Worm (Caenorhabditis elegans) whole organism, L4 larva: ENCODE measurements around the gene srx-68.

Experiments used
- cey-2 ChIP-seq: sonication (generic microtip); optimal IDR thresholded peaks from 3 replicates; lab custom pipeline; 2017; ENCODE audit warnings: missing genetic modification characterization, mild to moderate bottlenecking, missing compliant biosample characterization, antibody characterized with exemption, borderline replicate concordance; ENCODE audit not compliant: insufficient read depth
- lin-38 ChIP-seq: fragments of 200-800 bp; sonication (Bioruptor generic); IDR thresholded peaks from 2 replicates; pipeline ENCODE4 v1.3.6; 2022; ENCODE audit warnings: missing genetic modification reagents, missing genetic modification characterization, missing compliant biosample characterization

- no peak for TF ChIP-seq lin-38 (GFP tag; lab: Robert Waterston, UW)
- no peak for TF ChIP-seq cey-2 (tag; lab: Kevin White, UChicago)
These were observed 3.9 kb downstream of the srx-68 start, which contains the start of gene srx-67 for ce11 chrV:3916480-3916879.
